Worm (Caenorhabditis elegans): Measurements from ENCODE around the gene unc-52.

ce11 chrII:14643983-14644382 is 40.3 kb downstream of the unc-52 start, which contains the start of gene atgp-2:
- TF ChIP-seq ceh-82 (tag; optimal IDR thresholded peaks at IDR 0.05) = no peak
- no peak for TF ChIP-seq mdl-1 (tag; optimal IDR thresholded peaks at IDR 0.05)
- TF ChIP-seq ztf-11 (tag; optimal IDR thresholded peaks at IDR 0.05) = no peak
- TF ChIP-seq nhr-11 (tag; optimal IDR thresholded peaks at IDR 0.05) = no peak
- no peak for TF ChIP-seq elt-1 (tag; optimal IDR thresholded peaks at IDR 0.05)
- no peak for TF ChIP-seq lin-13 (GFP tag; optimal IDR thresholded peaks at IDR 0.05)
- TF ChIP-seq mab-5 (tag; optimal IDR thresholded peaks at IDR 0.05) = no peak
